Fruit fly (Drosophila melanogaster) whole organism, wandering third instar larva: Measurements from ENCODE around the gene CG14042.

Experiments
- Abd-B ChIP-seq: fragments of >200 bp; optimal IDR thresholded peaks from 2 replicates; lab custom pipeline; 2017; ENCODE audit warnings: missing biosample characterization, missing genetic modification characterization
- CG32264 ChIP-seq: fragments of 200-800 bp; sonication (Bioruptor generic); optimal IDR thresholded peaks from 2 replicates; lab custom pipeline; 2016; ENCODE audit warnings: missing biosample characterization, missing genetic modification characterization
- CG9705 ChIP-seq: fragments of 200-800 bp; sonication (Bioruptor generic); optimal IDR thresholded peaks from 2 replicates; lab custom pipeline; 2018; ENCODE audit warnings: missing biosample characterization, mild to moderate bottlenecking, missing genetic modification characterization
- CrebA ChIP-seq: fragments of 200-800 bp; sonication (Bioruptor generic); optimal IDR thresholded peaks from 2 replicates; lab custom pipeline; 2016; ENCODE audit warnings: missing biosample characterization, mild to moderate bottlenecking, missing genetic modification characterization, borderline replicate concordance
- Dfd ChIP-seq: fragments of >200 bp; optimal IDR thresholded peaks from 2 replicates; lab custom pipeline; 2017; ENCODE audit warnings: missing biosample characterization, missing genetic modification characterization
- Dif ChIP-seq: fragments of 200-275, 200-300 bp; sonication (Bioruptor generic); optimal IDR thresholded peaks from 2 replicates; lab custom pipeline; 2018; ENCODE audit warnings: missing biosample characterization, missing genetic modification characterization; ENCODE audit not compliant: partially characterized antibody
- GATAd ChIP-seq: sonication (Bioruptor generic); optimal IDR thresholded peaks from 2 replicates; lab custom pipeline; 2016; ENCODE audit warnings: missing biosample characterization, missing genetic modification characterization
- HLH106 ChIP-seq: fragments of 200-800 bp; optimal IDR thresholded peaks from 3 replicates; lab custom pipeline; 2019; ENCODE audit warnings: missing biosample characterization, mild to moderate bottlenecking, missing genetic modification characterization, moderate library complexity
- Hnf4 ChIP-seq: fragments of 200-800 bp; sonication (Bioruptor generic); optimal IDR thresholded peaks from 2 replicates; lab custom pipeline; 2016; ENCODE audit warnings: missing biosample characterization, mild to moderate bottlenecking, missing genetic modification characterization
- Hr78 ChIP-seq: fragments of >200 bp; optimal IDR thresholded peaks from 2 replicates; lab custom pipeline; 2017; ENCODE audit warnings: missing biosample characterization, missing genetic modification characterization
- Hr83 ChIP-seq: fragments of 200-300 bp; sonication (Bioruptor generic); optimal IDR thresholded peaks from 2 replicates; lab custom pipeline; 2016; ENCODE audit warnings: missing biosample characterization, mild to moderate bottlenecking, missing genetic modification characterization, moderate library complexity; ENCODE audit not compliant: poor library complexity, severe bottlenecking
- Jra ChIP-seq: sonication (Bioruptor generic); optimal IDR thresholded peaks from 2 replicates; lab custom pipeline; 2016; ENCODE audit warnings: missing biosample characterization, missing genetic modification characterization
- Mio ChIP-seq: sonication (Bioruptor generic); optimal IDR thresholded peaks from 2 replicates; lab custom pipeline; 2016; ENCODE audit warnings: missing biosample characterization, missing genetic modification characterization
- Myc ChIP-seq: fragments of >200 bp; optimal IDR thresholded peaks from 2 replicates; lab custom pipeline; 2017
- N ChIP-seq: fragments of >200 bp; optimal IDR thresholded peaks from 2 replicates; lab custom pipeline; 2018; ENCODE audit warnings: missing biosample characterization, missing external identifiers, missing genetic modification characterization
- OdsH ChIP-seq: fragments of 200-800 bp; sonication (Bioruptor generic); optimal IDR thresholded peaks from 2 replicates; lab custom pipeline; 2016; ENCODE audit warnings: missing biosample characterization, mild to moderate bottlenecking, missing genetic modification characterization
- Rel ChIP-seq, 2 experiments: fragments of 200-800 bp; sonication (Bioruptor generic) in 1 of 2; optimal IDR thresholded peaks; 2 replicates in 1 of 2; 3 replicates in 1 of 2; lab custom pipeline; 2016 to 2019; ENCODE audit warnings: mild to moderate bottlenecking in 2 of 2, missing biosample characterization in 2 of 2, missing genetic modification characterization in 2 of 2, moderate library complexity in 1 of 2
- Sp1 ChIP-seq: fragments of 200-800 bp; sonication (Bioruptor generic); optimal IDR thresholded peaks from 3 replicates; lab custom pipeline; 2019; ENCODE audit warnings: missing biosample characterization, mild to moderate bottlenecking, missing genetic modification characterization, moderate library complexity
- Vsx2 ChIP-seq: fragments of 200-300, 225-300 bp; sonication (Bioruptor generic); optimal IDR thresholded peaks from 2 replicates; lab custom pipeline; 2018; ENCODE audit warnings: missing biosample characterization, missing genetic modification characterization; ENCODE audit not compliant: partially characterized antibody
- br ChIP-seq: fragments of 200-800 bp; sonication (Bioruptor generic); optimal IDR thresholded peaks from 2 replicates; lab custom pipeline; 2016; ENCODE audit warnings: missing biosample characterization, missing genetic modification characterization
- brk ChIP-seq: fragments of 200-800 bp; sonication (Bioruptor generic); optimal IDR thresholded peaks from 2 replicates; lab custom pipeline; 2016; ENCODE audit warnings: missing biosample characterization, mild to moderate bottlenecking, missing genetic modification characterization
- dl ChIP-seq, 2 experiments: fragments of 175-275, 200-275 bp in 1 of 2; fragments of 200-275 bp in 1 of 2; sonication (Bioruptor generic); optimal IDR thresholded peaks; lab custom pipeline; 2018; ENCODE audit warnings: mild to moderate bottlenecking in 2 of 2, missing biosample characterization in 2 of 2, missing genetic modification characterization in 2 of 2, moderate library complexity in 2 of 2; ENCODE audit not compliant: partially characterized antibody in 2 of 2, insufficient read depth in 1 of 2
- dmrt93B ChIP-seq: fragments of 200-800 bp; sonication (Bioruptor generic); optimal IDR thresholded peaks from 2 replicates; lab custom pipeline; 2018; ENCODE audit warnings: missing biosample characterization, mild to moderate bottlenecking, missing genetic modification characterization
- dsf ChIP-seq: sonication (Bioruptor generic); optimal IDR thresholded peaks from 2 replicates; lab custom pipeline; 2016; ENCODE audit warnings: missing biosample characterization, missing genetic modification characterization, borderline replicate concordance
- ey ChIP-seq: fragments of 200-800 bp; sonication (Bioruptor generic); optimal IDR thresholded peaks from 2 replicates; lab custom pipeline; 2016; ENCODE audit warnings: missing biosample characterization, missing genetic modification characterization
- foxo ChIP-seq, 2 experiments: fragments of 200-800 bp; sonication (Bioruptor generic); optimal IDR thresholded peaks; 2 replicates in 1 of 2; 3 replicates in 1 of 2; lab custom pipeline; 2016 to 2017; ENCODE audit warnings: missing biosample characterization in 2 of 2, missing genetic modification characterization in 2 of 2
- fru ChIP-seq: fragments of 200-800 bp; sonication (Bioruptor generic); optimal IDR thresholded peaks from 3 replicates; lab custom pipeline; 2016; ENCODE audit warnings: missing biosample characterization, mild to moderate bottlenecking, missing genetic modification characterization
- h ChIP-seq: fragments of 200-800 bp; sonication (Bioruptor generic); optimal IDR thresholded peaks from 3 replicates; lab custom pipeline; 2016; ENCODE audit warnings: missing biosample characterization, mild to moderate bottlenecking, missing genetic modification characterization
- jim ChIP-seq: fragments of 175-275, 200-325 bp; sonication (Bioruptor generic); optimal IDR thresholded peaks from 2 replicates; lab custom pipeline; 2016; ENCODE audit warnings: missing biosample characterization, mild to moderate bottlenecking, missing genetic modification characterization
- lola ChIP-seq: fragments of >200 bp; optimal IDR thresholded peaks from 2 replicates; lab custom pipeline; 2017; ENCODE audit warnings: missing biosample characterization, missing genetic modification characterization
- pan ChIP-seq: fragments of >200 bp; optimal IDR thresholded peaks from 2 replicates; lab custom pipeline; 2017
- psq ChIP-seq: fragments of 200-800 bp; sonication (Bioruptor generic); optimal IDR thresholded peaks from 3 replicates; lab custom pipeline; 2017; ENCODE audit warnings: missing biosample characterization, mild to moderate bottlenecking, missing genetic modification characterization, moderate library complexity
- rgr ChIP-seq: fragments of 200-800 bp; sonication (Bioruptor generic); optimal IDR thresholded peaks from 3 replicates; lab custom pipeline; 2016; ENCODE audit warnings: missing biosample characterization, mild to moderate bottlenecking, missing genetic modification characterization
- sage ChIP-seq: fragments of 200-800 bp; sonication (Bioruptor generic); optimal IDR thresholded peaks from 2 replicates; lab custom pipeline; 2016; ENCODE audit warnings: missing biosample characterization, mild to moderate bottlenecking, missing genetic modification characterization
- sv ChIP-seq: fragments of 200-800 bp; sonication (Bioruptor generic); optimal IDR thresholded peaks from 3 replicates; lab custom pipeline; 2016; ENCODE audit warnings: missing biosample characterization, missing genetic modification characterization
- tai ChIP-seq: sonication (Bioruptor generic); optimal IDR thresholded peaks from 2 replicates; lab custom pipeline; 2016; ENCODE audit warnings: missing biosample characterization, missing genetic modification characterization
- usp ChIP-seq: fragments of >200 bp; optimal IDR thresholded peaks from 2 replicates; lab custom pipeline; 2017; ENCODE audit warnings: missing biosample characterization, missing genetic modification characterization
- woc ChIP-seq: sonication (Bioruptor generic); optimal IDR thresholded peaks from 2 replicates; lab custom pipeline; 2016; ENCODE audit warnings: missing biosample characterization, mild to moderate bottlenecking, missing genetic modification characterization

Gene CG14042

dm6 chr2L:5062799-5063404 is 25.4 kb downstream of the CG14042 start:
- TF ChIP-seq Dif (GFP tag; lab: Kevin White, UChicago), result peak; percentile 35
- no peak for TF ChIP-seq Abd-B (GFP tag; lab: Kevin White, UChicago)

dm6 chr2L:5063936-5064335 is 26.4 kb downstream of the CG14042 start:
- no peak for TF ChIP-seq GATAd
- TF ChIP-seq fru (GFP tag; lab: Kevin White, UChicago), result no peak
- TF ChIP-seq psq (GFP tag; lab: Kevin White, UChicago), result peak; percentile 68

dm6 chr2L:5070797-5071579 is 33.5 kb downstream of the CG14042 start, which contains the start of gene RpL37A:
TSS of gene RpL37A (plus strand) at chr2L:5070957.
- TF ChIP-seq GATAd (no peak), Rel (GFP tag; optimal IDR thresholded peaks at IDR 0.05; lab: Kevin White, UChicago) (peak; percentile 66), Rel (tag; optimal IDR thresholded peaks at IDR 0.05; lab: Kevin White, UChicago) (peak; percentile 50), jim (GFP tag; lab: Kevin White, UChicago) (no peak), dmrt93B (peak; percentile 73), Dfd (GFP tag; lab: Kevin White, UChicago) (no peak), N (GFP tag; lab: Kevin White, UChicago) (no peak), Mio (GFP tag; lab: Kevin White, UChicago) (no peak), psq (GFP tag; lab: Kevin White, UChicago) (peak; percentile 24), usp (GFP tag; lab: Kevin White, UChicago) (no peak), Hr83 (GFP tag; lab: Kevin White, UChicago) (peak; percentile 86), ey (GFP tag; lab: Kevin White, UChicago) (no peak), pan (lab: Kevin White, UChicago) (no peak), sv (GFP tag; lab: Kevin White, UChicago) (peak; percentile 82), brk (no peak), h (peak; percentile 78), CG32264 (GFP tag; lab: Kevin White, UChicago) (peak; percentile 43), Abd-B (GFP tag; lab: Kevin White, UChicago) (no peak), OdsH (GFP tag; lab: Kevin White, UChicago) (peak; percentile 31), rgr (peak; percentile 89), dsf (GFP tag; lab: Kevin White, UChicago) (peak; percentile 12), HLH106 (peak; percentile 64), Myc (lab: Kevin White, UChicago) (peak; percentile 5), tai (GFP tag; lab: Kevin White, UChicago) (no peak), Hr78 (GFP tag; lab: Kevin White, UChicago) (no peak), Jra (GFP tag; lab: Kevin White, UChicago) (peak; percentile 12), Sp1 (peak; percentile 73), br (no peak), CG9705 (GFP tag; lab: Kevin White, UChicago) (peak; percentile 69), fru (GFP tag; lab: Kevin White, UChicago) (peak; percentile 52), dl (GFP tag; optimal IDR thresholded peaks at IDR 0.05; lab: Kevin White, UChicago; ENCODE audit: insufficient read depth in 1 of 2, partially characterized antibody in 2 of 2) (no peak), foxo (GFP tag; optimal IDR thresholded peaks at IDR 0.05; lab: Kevin White, UChicago) (peak in 1 of 2 experiments; percentile 62), Vsx2 (peak; percentile 38), CrebA (GFP tag; lab: Kevin White, UChicago) (no peak), Dif (GFP tag; lab: Kevin White, UChicago) (peak; percentile 19), sage (GFP tag; lab: Kevin White, UChicago) (peak; percentile 73), lola (no peak), Hnf4 (GFP tag; lab: Kevin White, UChicago) (peak; percentile 12), woc (GFP tag; lab: Kevin White, UChicago) (no peak)
